Worm (Caenorhabditis elegans) whole organism, mixed stage, embryonic: ENCODE results near the gene tni-3.
A peak's percentile ranks its signal among the peaks of the same experiment; 100 is the strongest.

Source experiments
- M03D4.4 ChIP-seq: sonication (generic microtip); optimal IDR thresholded peaks from 2 replicates; lab custom pipeline; 2017; ENCODE audit warnings: mild to moderate bottlenecking, missing genetic modification characterization, missing compliant biosample characterization
- bed-3 ChIP-seq: fragments of 200-800 bp; sonication (Bioruptor generic); optimal IDR thresholded peaks from 3 replicates; lab custom pipeline; 2018; ENCODE audit warnings: mild to moderate bottlenecking, missing genetic modification characterization, moderate library complexity, missing compliant biosample characterization
- blmp-1 ChIP-seq: fragments of 150-350 bp; optimal IDR thresholded peaks from 2 replicates; lab custom pipeline; 2014; ENCODE audit warnings: missing biosample characterization, missing genetic modification characterization
- ceh-83 ChIP-seq: fragments of 200-800 bp; sonication (Bioruptor generic); optimal IDR thresholded peaks from 2 replicates; lab custom pipeline; 2018; ENCODE audit warnings: mild to moderate bottlenecking, missing genetic modification characterization, missing compliant biosample characterization
- cnd-1 ChIP-seq: fragments of 200-800 bp; sonication (Bioruptor generic); optimal IDR thresholded peaks from 2 replicates; lab custom pipeline; 2018; ENCODE audit warnings: mild to moderate bottlenecking, missing genetic modification characterization, missing compliant biosample characterization
- drap-1 ChIP-seq: fragments of 200-800 bp; sonication (Bioruptor generic); optimal IDR thresholded peaks from 3 replicates; lab custom pipeline; 2018; ENCODE audit warnings: mild to moderate bottlenecking, missing genetic modification characterization, missing compliant biosample characterization
- elt-1 ChIP-seq: sonication (generic microtip); optimal IDR thresholded peaks from 2 replicates; lab custom pipeline; 2017; ENCODE audit warnings: missing genetic modification characterization, mild to moderate bottlenecking, missing compliant biosample characterization, antibody characterized with exemption, moderate library complexity, borderline replicate concordance; ENCODE audit not compliant: insufficient read depth
- elt-3 ChIP-seq: fragments of 150-350 bp; optimal IDR thresholded peaks from 2 replicates; lab custom pipeline; 2014; ENCODE audit warnings: missing biosample characterization, missing genetic modification characterization
- flh-1 ChIP-seq: fragments of 200-800 bp; sonication (Bioruptor generic); optimal IDR thresholded peaks from 2 replicates; lab custom pipeline; 2018; ENCODE audit warnings: mild to moderate bottlenecking, missing genetic modification characterization, moderate library complexity, missing compliant biosample characterization
- ham-2 ChIP-seq: fragments of 200-800 bp; sonication (Bioruptor generic); optimal IDR thresholded peaks from 2 replicates; lab custom pipeline; 2018; ENCODE audit warnings: mild to moderate bottlenecking, missing genetic modification characterization, missing compliant biosample characterization
- hlh-1 ChIP-seq: fragments of 150-350 bp; optimal IDR thresholded peaks from 2 replicates; lab custom pipeline; 2014; ENCODE audit warnings: missing biosample characterization, missing genetic modification reagents, missing genetic modification characterization
- lin-13 ChIP-seq: fragments of 150-350 bp; optimal IDR thresholded peaks from 2 replicates; lab custom pipeline; 2014; ENCODE audit warnings: missing biosample characterization, missing genetic modification characterization
- lin-32 ChIP-seq: fragments of 200-800 bp; sonication (Bioruptor generic); optimal IDR thresholded peaks from 2 replicates; lab custom pipeline; 2018; ENCODE audit warnings: mild to moderate bottlenecking, missing genetic modification characterization, missing compliant biosample characterization
- lsy-2 ChIP-seq: fragments of 150-350 bp; optimal IDR thresholded peaks from 2 replicates; lab custom pipeline; 2014; ENCODE audit warnings: missing biosample characterization, missing genetic modification characterization
- mep-1 ChIP-seq: fragments of 150-350 bp; optimal IDR thresholded peaks from 2 replicates; lab custom pipeline; 2017; ENCODE audit warnings: missing biosample characterization, missing genetic modification reagents, missing genetic modification characterization, inconsistent platforms
- mls-2 ChIP-seq: sonication (generic microtip); optimal IDR thresholded peaks from 2 replicates; lab custom pipeline; 2016; ENCODE audit warnings: mild to moderate bottlenecking, missing genetic modification characterization, moderate library complexity, missing compliant biosample characterization
- nhr-2 ChIP-seq: fragments of 150-350 bp; optimal IDR thresholded peaks from 2 replicates; lab custom pipeline; 2014; ENCODE audit warnings: missing biosample characterization, missing genetic modification characterization
- nhr-237 ChIP-seq: fragments of 150-350 bp; optimal IDR thresholded peaks from 2 replicates; lab custom pipeline; 2014; ENCODE audit warnings: missing biosample characterization, missing genetic modification characterization
- nhr-28 ChIP-seq: fragments of 150-350 bp; optimal IDR thresholded peaks from 2 replicates; lab custom pipeline; 2014; ENCODE audit warnings: missing biosample characterization, missing genetic modification characterization
- nhr-76 ChIP-seq: sonication (generic microtip); optimal IDR thresholded peaks from 2 replicates; lab custom pipeline; 2017; ENCODE audit warnings: missing biosample characterization, missing genetic modification characterization
- pha-4 ChIP-seq: fragments of 150-350 bp; optimal IDR thresholded peaks from 2 replicates; lab custom pipeline; 2018; ENCODE audit warnings: missing biosample characterization, missing genetic modification reagents, missing genetic modification characterization
- sem-2 ChIP-seq: fragments of 200-800 bp; sonication (Bioruptor generic); optimal IDR thresholded peaks from 2 replicates; lab custom pipeline; 2018; ENCODE audit warnings: mild to moderate bottlenecking, missing genetic modification characterization, missing compliant biosample characterization
- sptf-1 ChIP-seq: sonication (generic microtip); optimal IDR thresholded peaks from 2 replicates; lab custom pipeline; 2017; ENCODE audit warnings: mild to moderate bottlenecking, missing genetic modification characterization, moderate library complexity, missing compliant biosample characterization
- unc-120 ChIP-seq: sonication (generic microtip); optimal IDR thresholded peaks from 2 replicates; lab custom pipeline; 2017; ENCODE audit warnings: missing genetic modification characterization, missing compliant biosample characterization; ENCODE audit not compliant: poor library complexity, severe bottlenecking
- unc-39 ChIP-seq: fragments of 150-350 bp; optimal IDR thresholded peaks from 2 replicates; lab custom pipeline; 2014; ENCODE audit warnings: missing biosample characterization, missing genetic modification characterization
- unc-62 ChIP-seq: fragments of 150-350 bp; optimal IDR thresholded peaks from 2 replicates; lab custom pipeline; 2014; ENCODE audit warnings: missing biosample characterization, missing genetic modification reagents, missing genetic modification characterization
- zip-8 ChIP-seq: fragments of 150-350 bp; optimal IDR thresholded peaks from 2 replicates; lab custom pipeline; 2014; ENCODE audit warnings: missing biosample characterization, missing genetic modification characterization
- ztf-11 ChIP-seq: fragments of 150-350 bp; optimal IDR thresholded peaks from 2 replicates; lab custom pipeline; 2014; ENCODE audit warnings: missing biosample characterization, missing genetic modification characterization

The tni-3 gene

DNA sequence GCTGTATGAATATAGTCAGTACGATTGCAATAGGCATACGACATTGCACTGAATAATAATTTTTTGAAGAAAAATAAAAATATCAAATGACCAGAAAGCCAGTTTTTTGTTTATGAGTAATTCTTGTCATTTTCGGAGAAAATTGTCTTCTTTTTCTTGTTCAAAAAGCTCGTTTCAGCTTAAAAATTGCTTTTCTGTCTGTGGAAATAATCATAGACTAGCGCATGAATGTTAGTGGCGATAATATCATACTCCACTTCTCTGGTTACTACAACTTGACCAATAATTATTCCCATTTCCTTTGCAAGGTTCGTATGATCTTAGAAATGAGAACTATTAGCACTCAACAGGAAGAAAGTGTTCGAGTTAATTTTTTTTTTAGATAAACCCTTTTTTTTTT lies 7.4 kb downstream of the tni-3 start, which contains the start of gene srh-216:
TSS of gene srh-216 (minus strand) at position 101 of the 400 bp plus-strand sequence.
- no peak for TF ChIP-seq ztf-11 (tag; lab: Kevin White, UChicago)
- TF ChIP-seq nhr-237 (tag; lab: Kevin White, UChicago), result no peak
- no peak for TF ChIP-seq sptf-1 (tag; lab: Kevin White, UChicago)
- no peak for TF ChIP-seq lin-13 (tag; lab: Kevin White, UChicago)
- TF ChIP-seq blmp-1 (tag; lab: Kevin White, UChicago), result no peak
- no peak for TF ChIP-seq unc-62 (GFP tag; lab: Kevin White, UChicago)
- TF ChIP-seq mep-1 (tag; lab: Kevin White, UChicago), result no peak
- no peak for TF ChIP-seq nhr-76 (tag; lab: Kevin White, UChicago)
- TF ChIP-seq lsy-2 (tag; lab: Kevin White, UChicago), result no peak

ce11 chrV:16821270-16821737 lies 13.6 kb downstream of the tni-3 start, which contains the start of gene T20B3.14:
Gene T20B3.14, minus strand, starts transcription at chrV:16821320.
- no peak for TF ChIP-seq cnd-1 (tag; lab: Kevin White, UChicago)
- TF ChIP-seq zip-8 (tag; lab: Kevin White, UChicago), result peak; percentile 83

- no peak for TF ChIP-seq M03D4.4 (tag; lab: Kevin White, UChicago)
- TF ChIP-seq drap-1 (GFP tag; lab: Kevin White, UChicago), result no peak
- no peak for TF ChIP-seq elt-1 (tag; lab: Kevin White, UChicago)
- no peak for TF ChIP-seq blmp-1 (tag; lab: Kevin White, UChicago)
- no peak for TF ChIP-seq nhr-2
- no peak for TF ChIP-seq nhr-28 (tag; lab: Kevin White, UChicago)
- no peak for TF ChIP-seq ceh-83 (GFP tag; lab: Kevin White, UChicago)
- no peak for TF ChIP-seq hlh-1 (tag; lab: Kevin White, UChicago)
- TF ChIP-seq lin-32, result no peak
- no peak for TF ChIP-seq nhr-76 (tag; lab: Kevin White, UChicago)
These were observed 18.2 kb downstream of the tni-3 start for ce11 chrV:16816707-16817106.

DNA sequence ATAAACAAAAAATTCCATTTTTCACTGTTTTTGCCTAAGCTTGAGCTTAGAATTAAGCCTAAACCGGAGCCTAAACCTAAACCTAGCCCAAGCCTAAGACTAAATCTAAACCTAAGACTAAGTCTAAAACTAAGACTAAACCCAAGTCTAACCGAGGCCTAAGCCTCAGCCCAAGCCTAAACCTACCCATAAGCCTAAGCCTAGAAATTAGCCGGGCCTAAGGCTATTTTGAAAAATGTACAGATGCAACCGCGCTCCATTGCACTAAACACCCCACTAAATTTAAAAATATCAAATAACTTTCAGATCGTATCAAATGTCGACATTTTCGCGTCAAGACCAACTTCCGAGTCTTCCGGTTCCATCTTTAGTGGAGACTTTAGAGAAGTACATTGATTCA lies 19.7 kb downstream of the tni-3 start, which contains the start of gene T20B3.1:
TSS of gene T20B3.1 (plus strand) at position 301 of the 400 bp plus-strand sequence.
- no peak for TF ChIP-seq ham-2 (GFP tag; lab: Kevin White, UChicago)
- TF ChIP-seq bed-3 (GFP tag; lab: Kevin White, UChicago), result no peak
- no peak for TF ChIP-seq flh-1 (GFP tag; lab: Kevin White, UChicago)
- no peak for TF ChIP-seq blmp-1 (tag; lab: Kevin White, UChicago)
- no peak for TF ChIP-seq hlh-1 (tag; lab: Kevin White, UChicago)
- no peak for TF ChIP-seq ztf-11 (tag; lab: Kevin White, UChicago)
- TF ChIP-seq cnd-1 (tag; lab: Kevin White, UChicago), result no peak
- TF ChIP-seq sem-2 (GFP tag; lab: Kevin White, UChicago), result no peak
- no peak for TF ChIP-seq unc-62 (GFP tag; lab: Kevin White, UChicago)
- no peak for TF ChIP-seq elt-3
- no peak for TF ChIP-seq unc-39 (tag; lab: Kevin White, UChicago)
- no peak for TF ChIP-seq nhr-76 (tag; lab: Kevin White, UChicago)
- no peak for TF ChIP-seq elt-1 (tag; lab: Kevin White, UChicago)
- TF ChIP-seq unc-120, result no peak

- TF ChIP-seq unc-62 (GFP tag; lab: Kevin White, UChicago) (peak; percentile 16), pha-4 (no peak)
These were observed 20.3 kb downstream of the tni-3 start for ce11 chrV:16814541-16815207.

DNA sequence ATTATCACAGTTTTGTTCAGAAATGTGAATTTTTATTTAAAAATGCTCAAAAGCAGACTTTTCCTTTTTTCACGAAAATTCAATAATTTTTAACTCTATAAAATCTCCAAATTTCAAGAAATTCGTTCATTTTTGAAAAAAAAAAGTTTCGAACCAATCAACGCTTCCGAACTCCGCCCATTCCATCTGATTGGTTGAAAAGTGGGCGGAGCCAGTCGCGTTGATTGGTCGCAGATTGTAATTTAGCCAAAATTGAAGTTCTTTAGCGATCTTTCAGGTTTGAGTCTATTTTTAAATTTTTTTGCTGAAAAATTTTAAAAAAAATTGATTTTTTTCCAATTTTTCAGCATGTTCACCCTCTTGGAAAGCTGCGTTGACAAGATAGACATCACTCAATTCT lies 22.6 kb downstream of the tni-3 start:
- no peak for TF ChIP-seq ceh-83 (GFP tag; lab: Kevin White, UChicago)
- no peak for TF ChIP-seq hlh-1 (tag; lab: Kevin White, UChicago)
- no peak for TF ChIP-seq mls-2 (tag; lab: Kevin White, UChicago)
- TF ChIP-seq unc-39 (tag; lab: Kevin White, UChicago), result no peak
- no peak for TF ChIP-seq elt-3
- TF ChIP-seq, all 35 proteins: peak for 0
